Fruit fly (Drosophila melanogaster): ENCODE data around the gene Tfb4.
A peak's percentile ranks its signal among the peaks of the same experiment; 100 is the strongest.

Tfb4 gene

dm6 chr2L:1156592-1157249 lies 6.2 kb upstream of the Tfb4 start:
- no peak for TF ChIP-seq CG17801 (GFP tag; optimal IDR thresholded peaks at IDR 0.05; ENCODE audit: partially characterized antibody)

- no peak for TF ChIP-seq CG17801 (GFP tag; optimal IDR thresholded peaks at IDR 0.05; ENCODE audit: partially characterized antibody)
Measured at dm6 chr2L:1152693-1153092, 2.2 kb upstream of the Tfb4 start.

- no peak for TF ChIP-seq CG17801 (GFP tag; optimal IDR thresholded peaks at IDR 0.05; ENCODE audit: partially characterized antibody)
Measured at dm6 chr2L:1147656-1148055, 2.8 kb downstream of the Tfb4 start.

- TF ChIP-seq CG17801 (GFP tag; optimal IDR thresholded peaks at IDR 0.05; ENCODE audit: partially characterized antibody) = no peak
Measured at dm6 chr2L:1144371-1145360, 5.8 kb downstream of the Tfb4 start.

- no peak for TF ChIP-seq CG17801 (GFP tag; optimal IDR thresholded peaks at IDR 0.05; ENCODE audit: partially characterized antibody)
Measured at dm6 chr2L:1143286-1143685, 7.2 kb downstream of the Tfb4 start.

- no peak for TF ChIP-seq CG17801 (GFP tag; optimal IDR thresholded peaks at IDR 0.05; ENCODE audit: partially characterized antibody)
Measured at dm6 chr2L:1142730-1143281, 7.7 kb downstream of the Tfb4 start, which contains the start of gene MFS3. Gene MFS3, plus strand, starts transcription at chr2L:1143201.

dm6 chr2L:1136993-1137392 lies 13.5 kb downstream of the Tfb4 start:
- TF ChIP-seq CG17801 (GFP tag; optimal IDR thresholded peaks at IDR 0.05; ENCODE audit: partially characterized antibody) = no peak

- no peak for TF ChIP-seq CG17801 (GFP tag; optimal IDR thresholded peaks at IDR 0.05; ENCODE audit: partially characterized antibody)
Measured at dm6 chr2L:1135495-1135894, 15.0 kb downstream of the Tfb4 start.

dm6 chr2L:1134011-1134743 lies 16.3 kb downstream of the Tfb4 start, which contains the start of the genes Iris and CG4577:
Gene Iris, minus strand, starts transcription at chr2L:1134098.
Gene CG4577, plus strand, starts transcription at chr2L:1134693.
- TF ChIP-seq CG17801 (GFP tag; optimal IDR thresholded peaks at IDR 0.05; ENCODE audit: partially characterized antibody) = no peak

- peak; percentile 67 for TF ChIP-seq CG17801 (GFP tag; optimal IDR thresholded peaks at IDR 0.05; ENCODE audit: partially characterized antibody)
Measured at dm6 chr2L:1128932-1129887, 21.3 kb downstream of the Tfb4 start, which contains the start of the genes Pino and TBC1D23. Gene Pino, minus strand, starts transcription at chr2L:1128953. Gene TBC1D23, plus strand, starts transcription at chr2L:1129316.

- no peak for TF ChIP-seq CG17801 (GFP tag; optimal IDR thresholded peaks at IDR 0.05; ENCODE audit: partially characterized antibody)
Measured at dm6 chr2L:1128344-1128931, 22.0 kb downstream of the Tfb4 start.

dm6 chr2L:1127434-1128089 lies 22.9 kb downstream of the Tfb4 start:
- no peak for TF ChIP-seq CG17801 (GFP tag; optimal IDR thresholded peaks at IDR 0.05; ENCODE audit: partially characterized antibody)

dm6 chr2L:1126527-1126926 lies 23.9 kb downstream of the Tfb4 start:
- no peak for TF ChIP-seq CG17801 (GFP tag; optimal IDR thresholded peaks at IDR 0.05; ENCODE audit: partially characterized antibody)
